Fruit fly (Drosophila melanogaster) whole organism, pupa: ENCODE results near the gene CG7692.
A peak's percentile ranks its signal among the peaks of the same experiment; 100 is the strongest.

Source experiments
- CG10348 ChIP-seq: fragments of 200-800 bp; sonication (Bioruptor generic); IDR thresholded peaks from 2 replicates; pipeline ENCODE4 v1.3.6; 2022; ENCODE audit warnings: missing biosample characterization, missing genetic modification characterization
- CG12605 ChIP-seq: fragments of 200-800 bp; sonication (Bioruptor generic); IDR thresholded peaks from 2 replicates; pipeline ENCODE4 v1.3.6; 2022; ENCODE audit warnings: missing biosample characterization, missing genetic modification characterization
- CG13204 ChIP-seq: fragments of 200-800 bp; sonication (Bioruptor generic); optimal IDR thresholded peaks from 2 replicates; lab custom pipeline; 2018; ENCODE audit warnings: missing biosample characterization, mild to moderate bottlenecking, missing genetic modification characterization, moderate library complexity
- CG14655 ChIP-seq: fragments of 200-800 bp; sonication (Bioruptor generic); optimal IDR thresholded peaks from 3 replicates; lab custom pipeline; 2017; ENCODE audit warnings: mild to moderate bottlenecking, missing biosample characterization, missing genetic modification reagents, missing genetic modification characterization
- CG15710 ChIP-seq: fragments of 200-800 bp; sonication (Bioruptor generic); optimal IDR thresholded peaks from 2 replicates; lab custom pipeline; 2018; ENCODE audit warnings: missing biosample characterization, mild to moderate bottlenecking, missing genetic modification characterization, moderate library complexity
- CG17806 ChIP-seq: fragments of 200-800 bp; sonication (Bioruptor generic); optimal IDR thresholded peaks from 2 replicates; lab custom pipeline; 2018; ENCODE audit warnings: missing biosample characterization, mild to moderate bottlenecking, missing genetic modification characterization, moderate library complexity
- CG32121 ChIP-seq: fragments of 200-800 bp; sonication (Bioruptor generic); IDR thresholded peaks from 2 replicates; pipeline ENCODE4 v1.3.6; 2022; ENCODE audit warnings: missing biosample characterization, missing genetic modification characterization
- CG34367 ChIP-seq: fragments of 200-800 bp; sonication (Bioruptor generic); optimal IDR thresholded peaks from 2 replicates; lab custom pipeline; 2018; ENCODE audit warnings: missing biosample characterization, mild to moderate bottlenecking, missing genetic modification characterization
- CG4496 ChIP-seq: fragments of 200-800 bp; sonication (Bioruptor generic); IDR thresholded peaks from 3 replicates; pipeline ENCODE4 v1.3.6; 2022; ENCODE audit warnings: missing biosample characterization, missing genetic modification characterization
- CG8159 ChIP-seq: fragments of 200-800 bp; sonication (Bioruptor generic); optimal IDR thresholded peaks from 3 replicates; lab custom pipeline; 2018; ENCODE audit warnings: missing biosample characterization, mild to moderate bottlenecking, missing genetic modification characterization, moderate library complexity
- CG8301 ChIP-seq: fragments of 200-800 bp; sonication (Bioruptor generic); optimal IDR thresholded peaks from 2 replicates; lab custom pipeline; 2018; ENCODE audit warnings: missing biosample characterization, mild to moderate bottlenecking, missing genetic modification characterization
- CG9948 ChIP-seq: fragments of 200-800 bp; sonication (Bioruptor generic); optimal IDR thresholded peaks from 2 replicates; lab custom pipeline; 2018; ENCODE audit warnings: missing biosample characterization, mild to moderate bottlenecking, missing genetic modification characterization, moderate library complexity
- D1 ChIP-seq: fragments of 200-800 bp; sonication (Bioruptor generic); optimal IDR thresholded peaks from 2 replicates; lab custom pipeline; 2018; ENCODE audit warnings: missing biosample characterization, mild to moderate bottlenecking, missing genetic modification characterization, moderate library complexity
- EcR ChIP-seq: fragments of 200-800 bp; sonication (Bioruptor generic); optimal IDR thresholded peaks from 3 replicates; lab custom pipeline; 2019; ENCODE audit warnings: missing biosample characterization, missing genetic modification characterization, mild to moderate bottlenecking, moderate library complexity, missing genetic modification reagents
- Ets98B ChIP-seq: fragments of 200-800 bp; sonication (Bioruptor generic); IDR thresholded peaks from 2 replicates; pipeline ENCODE4 v1.3.6; 2022; ENCODE audit warnings: missing biosample characterization, missing genetic modification characterization
- Pif1A ChIP-seq: fragments of 200-800 bp; sonication (Bioruptor generic); optimal IDR thresholded peaks from 3 replicates; lab custom pipeline; 2016; ENCODE audit warnings: missing biosample characterization, missing genetic modification characterization
- Pif1B ChIP-seq: fragments of 200-800 bp; sonication (Bioruptor generic); optimal IDR thresholded peaks from 3 replicates; lab custom pipeline; 2016; ENCODE audit warnings: missing biosample characterization, missing genetic modification characterization
- Snoo ChIP-seq: fragments of 200-800 bp; sonication (Bioruptor generic); optimal IDR thresholded peaks from 3 replicates; lab custom pipeline; 2017; ENCODE audit warnings: missing biosample characterization, mild to moderate bottlenecking, missing genetic modification characterization, inconsistent platforms
- fd96Ca ChIP-seq: fragments of 200-800 bp; sonication (Bioruptor generic); IDR thresholded peaks from 3 replicates; pipeline ENCODE4 v1.3.6; 2022; ENCODE audit warnings: missing biosample characterization, missing genetic modification characterization
- gl ChIP-seq: fragments of 200-800 bp; sonication (Bioruptor generic); optimal IDR thresholded peaks from 2 replicates; lab custom pipeline; 2018; ENCODE audit warnings: missing biosample characterization, mild to moderate bottlenecking, missing genetic modification characterization
- rn ChIP-seq: fragments of 200-800 bp; sonication (Bioruptor generic); IDR thresholded peaks from 2 replicates; pipeline ENCODE4 v1.3.6; 2022; ENCODE audit warnings: missing biosample characterization, missing genetic modification characterization

Gene CG7692

dm6 chr3L:17339122-17339521 lies 12.5 kb upstream of the CG7692 start, which contains the start of gene CG6479:
Gene CG6479, minus strand, starts transcription at chr3L:17339262.
- TF ChIP-seq rn (no peak), Snoo (tag; lab: Kevin White, UChicago) (no peak), gl (tag; lab: Kevin White, UChicago) (no peak), D1 (tag; lab: Kevin White, UChicago) (peak; percentile 63)

- no peak for TF ChIP-seq Pif1B
- no peak for TF ChIP-seq CG34367
- no peak for TF ChIP-seq CG14655 (GFP tag; lab: Kevin White, UChicago)
- no peak for TF ChIP-seq Pif1A (GFP tag; lab: Kevin White, UChicago)
- no peak for TF ChIP-seq rn
- TF ChIP-seq Snoo (tag; lab: Kevin White, UChicago): no peak
- no peak for TF ChIP-seq CG9948 (tag; lab: Kevin White, UChicago)
- no peak for TF ChIP-seq Ets98B (GFP tag; lab: Robert Waterston, UW)
- no peak for TF ChIP-seq gl (tag; lab: Kevin White, UChicago)
- TF ChIP-seq CG8159 (tag; lab: Kevin White, UChicago): no peak
- no peak for TF ChIP-seq CG12605 (GFP tag; lab: Robert Waterston, UW)
- TF ChIP-seq EcR (GFP tag; lab: Kevin White, UChicago): no peak
- no peak for TF ChIP-seq CG8301 (tag; lab: Kevin White, UChicago)
- TF ChIP-seq CG32121 (GFP tag; lab: Robert Waterston, UW): no peak
- TF ChIP-seq CG17806: no peak
Measured at dm6 chr3L:17339756-17340155, 11.9 kb upstream of the CG7692 start.

DNA sequence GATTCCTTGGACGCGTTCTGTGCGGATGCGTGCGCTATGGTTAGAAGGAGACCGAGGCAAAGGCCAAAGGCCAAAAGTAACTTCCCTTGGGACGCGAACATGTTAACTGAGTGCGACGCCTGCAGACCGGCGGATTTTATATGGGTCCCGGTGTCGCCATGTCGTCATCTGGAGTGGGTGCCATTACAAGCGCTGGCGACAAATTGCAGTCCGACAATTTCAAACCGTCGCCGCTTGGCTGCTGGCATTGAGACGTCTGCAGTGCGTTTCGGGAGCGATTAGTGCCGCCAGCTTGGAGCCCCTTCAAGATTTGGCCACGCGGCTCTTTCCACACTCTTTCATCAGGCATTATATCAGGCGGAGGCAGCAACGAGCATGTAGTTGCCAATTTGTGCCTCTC lies 10.4 kb upstream of the CG7692 start, which contains the start of gene CG13727:
Gene CG13727 (minus strand): TSS at position 101 of the 400 bp plus-strand sequence.
- TF ChIP-seq Snoo (tag; lab: Kevin White, UChicago) (no peak), CG9948 (tag; lab: Kevin White, UChicago) (no peak), Ets98B (GFP tag; lab: Robert Waterston, UW) (no peak), CG14655 (GFP tag; lab: Kevin White, UChicago) (no peak), CG12605 (GFP tag; lab: Robert Waterston, UW) (no peak), CG15710 (tag; lab: Kevin White, UChicago) (no peak), Pif1A (GFP tag; lab: Kevin White, UChicago) (no peak), CG4496 (GFP tag; lab: Robert Waterston, UW) (no peak), CG17806 (no peak), gl (tag; lab: Kevin White, UChicago) (no peak), Pif1B (no peak), rn (no peak)
- TF ChIP-seq, all 21 proteins: peak for 0

- TF ChIP-seq CG10348 (GFP tag; lab: Robert Waterston, UW) (no peak), CG14655 (GFP tag; lab: Kevin White, UChicago) (no peak), CG13204 (no peak), rn (no peak), CG34367 (no peak), fd96Ca (GFP tag; lab: Robert Waterston, UW) (no peak), gl (tag; lab: Kevin White, UChicago) (no peak), Snoo (tag; lab: Kevin White, UChicago) (no peak), Pif1A (GFP tag; lab: Kevin White, UChicago) (no peak), CG9948 (tag; lab: Kevin White, UChicago) (no peak), CG15710 (tag; lab: Kevin White, UChicago) (no peak), EcR (GFP tag; lab: Kevin White, UChicago) (no peak), CG8301 (tag; lab: Kevin White, UChicago) (no peak), D1 (tag; lab: Kevin White, UChicago) (no peak), CG32121 (GFP tag; lab: Robert Waterston, UW) (no peak), Pif1B (no peak), CG17806 (no peak), CG4496 (GFP tag; lab: Robert Waterston, UW) (no peak), CG12605 (GFP tag; lab: Robert Waterston, UW) (no peak), Ets98B (GFP tag; lab: Robert Waterston, UW) (no peak)
- TF ChIP-seq, all 21 proteins: peak for 0
Measured at dm6 chr3L:17344596-17344995, 7.0 kb upstream of the CG7692 start, which contains the start of gene brv2. Gene brv2, minus strand, starts transcription at chr3L:17344696.

DNA sequence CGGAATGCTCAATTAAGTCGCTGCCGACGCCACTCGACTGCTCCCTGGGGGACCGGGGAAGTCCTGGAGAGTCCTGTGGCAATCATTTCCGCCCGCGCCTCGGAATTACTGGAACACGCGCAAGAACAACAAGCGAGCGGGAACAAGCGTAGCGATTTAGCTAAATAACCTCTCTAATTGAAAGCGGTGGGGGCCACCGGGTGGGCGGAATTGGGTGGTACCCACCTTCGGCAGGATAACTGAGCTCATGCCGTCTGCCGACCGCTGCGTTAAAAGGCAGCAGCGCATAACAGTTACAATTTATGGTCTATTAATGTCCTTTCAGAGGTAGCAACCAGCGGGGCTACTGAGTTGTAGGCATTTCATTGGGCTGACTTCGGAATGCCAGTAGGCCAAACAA lies 5.2 kb upstream of the CG7692 start:
- TF ChIP-seq Ets98B (GFP tag; lab: Robert Waterston, UW): no peak
- no peak for TF ChIP-seq rn
- no peak for TF ChIP-seq CG8159 (tag; lab: Kevin White, UChicago)
- no peak for TF ChIP-seq D1 (tag; lab: Kevin White, UChicago)

DNA sequence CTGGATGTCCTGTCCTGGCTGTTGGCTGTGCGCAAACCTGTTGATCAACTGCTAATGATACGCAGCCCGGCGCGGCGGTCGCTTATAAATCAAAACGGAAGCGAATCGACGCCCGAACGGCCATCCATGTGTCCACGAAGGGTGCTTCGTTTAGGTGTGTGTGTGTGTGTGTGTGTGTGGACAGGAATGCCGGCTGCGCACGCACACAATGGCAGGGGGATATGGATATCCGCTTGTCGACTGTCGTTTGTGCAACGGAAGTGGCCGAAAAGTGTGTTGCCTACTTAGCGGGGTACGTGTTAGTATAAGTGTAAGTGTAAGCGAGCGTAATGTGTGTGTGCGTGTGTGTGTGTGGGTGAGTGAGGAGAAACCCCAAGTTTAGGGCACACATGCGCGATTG lies 2.0 kb upstream of the CG7692 start, which contains the start of gene Mip:
Gene Mip (minus strand): TSS at position 63 of the 400 bp plus-strand sequence.
- no peak for TF ChIP-seq CG17806
- TF ChIP-seq EcR (GFP tag; lab: Kevin White, UChicago): no peak
- TF ChIP-seq D1 (tag; lab: Kevin White, UChicago): no peak
- TF ChIP-seq CG10348 (GFP tag; lab: Robert Waterston, UW): no peak
- no peak for TF ChIP-seq Ets98B (GFP tag; lab: Robert Waterston, UW)
- no peak for TF ChIP-seq Pif1B
- TF ChIP-seq fd96Ca (GFP tag; lab: Robert Waterston, UW): no peak
- no peak for TF ChIP-seq Snoo (tag; lab: Kevin White, UChicago)
- no peak for TF ChIP-seq gl (tag; lab: Kevin White, UChicago)
- TF ChIP-seq CG8301 (tag; lab: Kevin White, UChicago): no peak
- no peak for TF ChIP-seq CG8159 (tag; lab: Kevin White, UChicago)
- no peak for TF ChIP-seq CG12605 (GFP tag; lab: Robert Waterston, UW)
- TF ChIP-seq CG34367: no peak
- TF ChIP-seq, all 21 proteins: peak for 0
